Worm (Caenorhabditis elegans) whole organism, L4 larva: ENCODE measurements around the gene pgph-1.

ENCODE experiments used
- D1046.2 ChIP-seq: fragments of 200-800 bp; sonication (Bioruptor generic); IDR thresholded peaks from 2 replicates; pipeline ENCODE4 v1.3.6; 2022; ENCODE audit warnings: missing genetic modification characterization, missing compliant biosample characterization
- F26F4.8 ChIP-seq: fragments of 200-800 bp; sonication (Bioruptor generic); conservative IDR thresholded peaks from 2 replicates; pipeline ENCODE4 v1.3.6; 2022; ENCODE audit warnings: missing genetic modification characterization, missing compliant biosample characterization
- F37D6.2 ChIP-seq: sonication (generic microtip); optimal IDR thresholded peaks from 2 replicates; lab custom pipeline; 2016; ENCODE audit warnings: mild to moderate bottlenecking, missing genetic modification characterization, missing compliant biosample characterization
- T20F7.1 ChIP-seq: fragments of 200-800 bp; sonication (Bioruptor generic); optimal IDR thresholded peaks from 2 replicates; lab custom pipeline; 2018; ENCODE audit warnings: mild to moderate bottlenecking, missing genetic modification characterization, missing compliant biosample characterization
- Y105C5A.15 ChIP-seq: fragments of 200-800 bp; sonication (Bioruptor generic); IDR thresholded peaks from 2 replicates; pipeline ENCODE4 v1.3.6; 2022; ENCODE audit warnings: missing genetic modification characterization, missing compliant biosample characterization
- Y48G9A.11 ChIP-seq: fragments of 200-800 bp; sonication (Bioruptor generic); IDR thresholded peaks from 2 replicates; pipeline ENCODE4 v1.3.6; 2022; ENCODE audit warnings: missing genetic modification reagents, missing genetic modification characterization, missing compliant biosample characterization
- ZK337.2 ChIP-seq: fragments of 200-800 bp; sonication (Bioruptor generic); IDR thresholded peaks from 2 replicates; pipeline ENCODE4 v1.3.6; 2022; ENCODE audit warnings: missing genetic modification reagents, missing genetic modification characterization, missing compliant biosample characterization
- arid-1 ChIP-seq: fragments of 200-800 bp; sonication (Bioruptor generic); conservative IDR thresholded peaks from 2 replicates; pipeline ENCODE4 v1.3.6; 2022; ENCODE audit warnings: missing genetic modification reagents, missing genetic modification characterization, missing compliant biosample characterization
- ceh-44 ChIP-seq: fragments of 200-800 bp; sonication (Bioruptor generic); IDR thresholded peaks from 2 replicates; pipeline ENCODE4 v1.3.6; 2022; ENCODE audit warnings: missing genetic modification reagents, missing genetic modification characterization, missing compliant biosample characterization
- ceh-62 ChIP-seq: sonication (generic microtip); optimal IDR thresholded peaks from 2 replicates; lab custom pipeline; 2017; ENCODE audit warnings: missing biosample characterization, missing genetic modification characterization
- cey-2 ChIP-seq: sonication (generic microtip); optimal IDR thresholded peaks from 3 replicates; lab custom pipeline; 2017; ENCODE audit warnings: missing genetic modification characterization, mild to moderate bottlenecking, missing compliant biosample characterization, antibody characterized with exemption, borderline replicate concordance; ENCODE audit not compliant: insufficient read depth
- ctbp-1 ChIP-seq: fragments of 200-800 bp; sonication (Bioruptor generic); IDR thresholded peaks from 2 replicates; pipeline ENCODE4 v1.3.6; 2022; ENCODE audit warnings: missing genetic modification reagents, missing genetic modification characterization, missing compliant biosample characterization
- daf-16 ChIP-seq, 3 experiments: sonication (generic microtip); optimal IDR thresholded peaks; 2 replicates each; lab custom pipeline; 2016 to 2017; ENCODE audit warnings: missing genetic modification characterization in 3 of 3, missing genetic modification reagents in 3 of 3, mild to moderate bottlenecking in 2 of 3, missing compliant biosample characterization in 2 of 3, missing biosample characterization in 1 of 3, moderate library complexity in 1 of 3
- daf-19 ChIP-seq: fragments of 200-800 bp; sonication (Bioruptor generic); conservative IDR thresholded peaks from 2 replicates; pipeline ENCODE4 v1.3.6; 2022; ENCODE audit warnings: missing genetic modification characterization, missing compliant biosample characterization
- dmd-6 ChIP-seq: fragments of 200-800 bp; sonication (Bioruptor generic); IDR thresholded peaks from 2 replicates; pipeline ENCODE4 v1.3.6; 2022; ENCODE audit warnings: missing genetic modification reagents, missing genetic modification characterization, missing compliant biosample characterization
- dmd-8 ChIP-seq: fragments of 200-800 bp; sonication (Bioruptor generic); IDR thresholded peaks from 2 replicates; pipeline ENCODE4 v1.3.6; 2022; ENCODE audit warnings: missing genetic modification characterization, missing compliant biosample characterization
- dmd-9 ChIP-seq: fragments of 200-800 bp; sonication (Bioruptor generic); IDR thresholded peaks from 2 replicates; pipeline ENCODE4 v1.3.6; 2022; ENCODE audit warnings: missing genetic modification reagents, missing genetic modification characterization, missing compliant biosample characterization
- dpl-1 ChIP-seq: fragments of 150-350 bp; optimal IDR thresholded peaks from 2 replicates; lab custom pipeline; 2014; ENCODE audit warnings: missing biosample characterization, missing genetic modification reagents, missing genetic modification characterization
- fkh-10 ChIP-seq: fragments of 150-350 bp; optimal IDR thresholded peaks from 2 replicates; lab custom pipeline; 2014; ENCODE audit warnings: missing biosample characterization, missing genetic modification reagents, missing genetic modification characterization
- hlh-11 ChIP-seq: fragments of 200-800 bp; sonication (Bioruptor generic); optimal IDR thresholded peaks from 2 replicates; lab custom pipeline; 2018; ENCODE audit warnings: mild to moderate bottlenecking, missing genetic modification characterization, missing compliant biosample characterization
- hmg-1.1 ChIP-seq: fragments of 200-800 bp; sonication (Bioruptor generic); IDR thresholded peaks from 2 replicates; pipeline ENCODE4 v1.3.6; 2022; ENCODE audit warnings: missing genetic modification reagents, missing genetic modification characterization, missing compliant biosample characterization
- jun-1 ChIP-seq: fragments of 150-350 bp; optimal IDR thresholded peaks from 2 replicates; lab custom pipeline; 2014; ENCODE audit warnings: missing biosample characterization, missing genetic modification reagents, missing genetic modification characterization
- lim-7 ChIP-seq: fragments of 200-800 bp; sonication (Bioruptor generic); IDR thresholded peaks from 2 replicates; pipeline ENCODE4 v1.3.6; 2022; ENCODE audit warnings: missing genetic modification characterization, missing compliant biosample characterization
- lin-29 ChIP-seq: fragments of 200-800 bp; sonication (Bioruptor generic); IDR thresholded peaks from 2 replicates; pipeline ENCODE4 v1.3.6; 2022; ENCODE audit warnings: missing genetic modification reagents, missing genetic modification characterization, missing compliant biosample characterization
- lin-39 ChIP-seq: fragments of 150-350 bp; optimal IDR thresholded peaks from 2 replicates; lab custom pipeline; 2014; ENCODE audit warnings: missing biosample characterization, missing genetic modification reagents, missing genetic modification characterization
- lir-3 ChIP-seq: sonication (generic microtip); optimal IDR thresholded peaks from 2 replicates; lab custom pipeline; 2016; ENCODE audit warnings: mild to moderate bottlenecking, missing genetic modification characterization, missing compliant biosample characterization
- lsy-2 ChIP-seq, 2 experiments: fragments of 150-350 bp in 1 of 2; sonication (generic microtip) in 1 of 2; optimal IDR thresholded peaks; 2 replicates each; lab custom pipeline; 2014 to 2017; ENCODE audit warnings: missing biosample characterization in 2 of 2, missing genetic modification characterization in 2 of 2
- madf-5 ChIP-seq, 2 experiments: fragments of 200-800 bp; sonication (Bioruptor generic); IDR thresholded peaks; 2 replicates each; pipeline ENCODE4 v1.3.6; 2022; ENCODE audit warnings: missing compliant biosample characterization in 2 of 2, missing genetic modification characterization in 2 of 2
- madf-9 ChIP-seq: fragments of 200-800 bp; sonication (Bioruptor generic); conservative IDR thresholded peaks from 2 replicates; pipeline ENCODE4 v1.3.6; 2022; ENCODE audit warnings: missing genetic modification reagents, missing genetic modification characterization, missing compliant biosample characterization
- mep-1 ChIP-seq: fragments of 150-350 bp; sonication (generic microtip); optimal IDR thresholded peaks from 3 replicates; lab custom pipeline; 2014; ENCODE audit warnings: missing biosample characterization, missing genetic modification characterization
- mxl-2 ChIP-seq: fragments of 200-800 bp; sonication (Bioruptor generic); conservative IDR thresholded peaks from 2 replicates; pipeline ENCODE4 v1.3.6; 2022; ENCODE audit warnings: missing genetic modification reagents, missing genetic modification characterization, missing compliant biosample characterization
- nhr-11 ChIP-seq: fragments of 150-350 bp; optimal IDR thresholded peaks from 2 replicates; lab custom pipeline; 2014; ENCODE audit warnings: missing biosample characterization, missing genetic modification characterization
- nhr-28 ChIP-seq: fragments of 150-350 bp; optimal IDR thresholded peaks from 2 replicates; lab custom pipeline; 2014; ENCODE audit warnings: missing biosample characterization, missing genetic modification characterization
- nhr-41 ChIP-seq: fragments of 200-800 bp; sonication (Bioruptor generic); IDR thresholded peaks from 2 replicates; pipeline ENCODE4 v1.3.6; 2022; ENCODE audit warnings: missing genetic modification reagents, missing genetic modification characterization, missing compliant biosample characterization
- nhr-42 ChIP-seq: fragments of 200-800 bp; sonication (Bioruptor generic); IDR thresholded peaks from 2 replicates; pipeline ENCODE4 v1.3.6; 2022; ENCODE audit warnings: missing genetic modification characterization, missing compliant biosample characterization
- nhr-6 ChIP-seq: fragments of 150-350 bp; optimal IDR thresholded peaks from 2 replicates; lab custom pipeline; 2014; ENCODE audit warnings: missing biosample characterization, missing genetic modification characterization
- saeg-2 ChIP-seq: fragments of 200-800 bp; sonication (Bioruptor generic); IDR thresholded peaks from 2 replicates; pipeline ENCODE4 v1.3.6; 2022; ENCODE audit warnings: missing genetic modification reagents, missing genetic modification characterization, missing compliant biosample characterization
- set-16 ChIP-seq: fragments of 200-800 bp; sonication (Bioruptor generic); IDR thresholded peaks from 2 replicates; pipeline ENCODE4 v1.3.6; 2022; ENCODE audit warnings: missing genetic modification reagents, missing genetic modification characterization, missing compliant biosample characterization
- snpc-1.2 ChIP-seq: fragments of 200-800 bp; sonication (Bioruptor generic); IDR thresholded peaks from 2 replicates; pipeline ENCODE4 v1.3.6; 2022; ENCODE audit warnings: missing genetic modification reagents, missing genetic modification characterization, missing compliant biosample characterization
- spr-3 ChIP-seq: fragments of 200-800 bp; sonication (Bioruptor generic); optimal IDR thresholded peaks from 2 replicates; lab custom pipeline; 2018; ENCODE audit warnings: mild to moderate bottlenecking, missing genetic modification characterization, missing compliant biosample characterization
- tra-1 ChIP-seq: fragments of 200-800 bp; sonication (Bioruptor generic); IDR thresholded peaks from 2 replicates; pipeline ENCODE4 v1.3.6; 2022; ENCODE audit warnings: missing genetic modification reagents, missing genetic modification characterization, missing compliant biosample characterization
- ztf-11 ChIP-seq: fragments of 150-350 bp; optimal IDR thresholded peaks from 2 replicates; lab custom pipeline; 2014; ENCODE audit warnings: missing biosample characterization, missing genetic modification characterization

The pgph-1 gene

ce11 chrV:5776941-5777340 lies 23.6 kb upstream of the pgph-1 start, which contains the start of gene F44E7.4 (continued):
- TF ChIP-seq ZK337.2 (GFP tag; lab: Robert Waterston, UW) (peak; percentile 81), madf-9 (peak; percentile 79), daf-19 (GFP tag; lab: Robert Waterston, UW) (0 out of 2 replicates have a peak, but pooled peaks have one; percentile 18), D1046.2 (GFP tag; lab: Robert Waterston, UW) (peak; percentile 69; the same call in 1 of the 2 replicates), nhr-42 (peak; percentile 87), Y105C5A.15 (GFP tag; lab: Robert Waterston, UW) (peak; percentile 80; the same call in 1 of the 2 replicates), Y48G9A.11 (GFP tag; lab: Robert Waterston, UW) (peak; percentile 88), mxl-2 (peak; percentile 74), mep-1 (tag; lab: Kevin White, UChicago) (peak; percentile 62), T20F7.1 (GFP tag; lab: Kevin White, UChicago) (peak; percentile 1), dmd-6 (peak; percentile 82), nhr-41 (peak; percentile 86), dpl-1 (peak; percentile 7), ceh-44 (peak; percentile 92), dmd-9 (GFP tag; lab: Robert Waterston, UW) (peak; percentile 89), saeg-2 (GFP tag; lab: Robert Waterston, UW) (peak; percentile 82), set-16 (GFP tag; lab: Robert Waterston, UW) (peak; percentile 61), nhr-6 (tag; lab: Kevin White, UChicago) (peak; percentile 25), nhr-28 (tag; lab: Kevin White, UChicago) (peak; percentile 38), hmg-1.1 (GFP tag; lab: Robert Waterston, UW) (peak; percentile 97)
- TF ChIP-seq, all 104 proteins: peak for 50; not testable (repeated sequence) for 54

- no peak for TF ChIP-seq madf-5 (GFP tag; IDR thresholded peaks at IDR 0.05; lab: Robert Waterston, UW)
- TF ChIP-seq set-16 (GFP tag; lab: Robert Waterston, UW) = no peak
- no peak for TF ChIP-seq ztf-11
- no peak for TF ChIP-seq ceh-62 (tag; lab: Kevin White, UChicago)
- TF ChIP-seq nhr-11 = no peak
- no peak for TF ChIP-seq F37D6.2
- no peak for TF ChIP-seq lin-29 (GFP tag; lab: Robert Waterston, UW)
- TF ChIP-seq arid-1 (GFP tag; lab: Robert Waterston, UW) = no peak
- TF ChIP-seq lir-3 (tag; lab: Kevin White, UChicago) = no peak
- TF ChIP-seq cey-2 (tag; lab: Kevin White, UChicago) = no peak
- no peak for TF ChIP-seq lin-39 (tag; lab: Kevin White, UChicago)
- no peak for TF ChIP-seq fkh-10 (GFP tag; lab: Kevin White, UChicago)
- no peak for TF ChIP-seq lim-7
- TF ChIP-seq dmd-8 = no peak
- TF ChIP-seq F26F4.8 (GFP tag; lab: Robert Waterston, UW) = no peak
- no peak for TF ChIP-seq jun-1 (tag; lab: Kevin White, UChicago)
- no peak for TF ChIP-seq spr-3 (GFP tag; lab: Kevin White, UChicago)
- no peak for TF ChIP-seq snpc-1.2 (GFP tag; lab: Robert Waterston, UW)
Observed at ce11 chrV:5774137-5774536, 20.8 kb upstream of the pgph-1 start.

ce11 chrV:5772503-5772902 lies 19.2 kb upstream of the pgph-1 start:
- TF ChIP-seq lsy-2 (tag; optimal IDR thresholded peaks at IDR 0.05; lab: Kevin White, UChicago) = no peak
- TF ChIP-seq ZK337.2 (GFP tag; lab: Robert Waterston, UW) = no peak
- TF ChIP-seq hlh-11 (tag; lab: Kevin White, UChicago) = no peak
- no peak for TF ChIP-seq daf-16 (GFP tag; optimal IDR thresholded peaks at IDR 0.05; lab: Kevin White, UChicago)
- no peak for TF ChIP-seq daf-16 (tag; optimal IDR thresholded peaks at IDR 0.05; lab: Kevin White, UChicago)
- no peak for TF ChIP-seq ctbp-1
- TF ChIP-seq tra-1 (GFP tag; lab: Robert Waterston, UW) = no peak
